Worm (Caenorhabditis elegans) whole organism, midembryonic: Measurements from ENCODE around the gene cbs-1.

Experiments used
- T22C8.4 ChIP-seq: fragments of 200-800 bp; sonication (Bioruptor generic); IDR thresholded peaks from 2 replicates; pipeline ENCODE4 v1.3.6; 2022; ENCODE audit warnings: missing genetic modification characterization, missing compliant biosample characterization
- cog-1 ChIP-seq: sonication (generic microtip); optimal IDR thresholded peaks from 2 replicates; lab custom pipeline; 2016; ENCODE audit warnings: missing genetic modification characterization, missing compliant biosample characterization
- flt-1 ChIP-seq: fragments of 200-800 bp; sonication (Bioruptor generic); IDR thresholded peaks from 2 replicates; pipeline ENCODE4 v1.3.6; 2022; ENCODE audit warnings: missing genetic modification characterization, missing compliant biosample characterization
- klf-2 ChIP-seq: fragments of 200-800 bp; sonication (Bioruptor generic); conservative IDR thresholded peaks from 2 replicates; pipeline ENCODE4 v1.3.6; 2022; ENCODE audit warnings: missing genetic modification reagents, missing genetic modification characterization, missing compliant biosample characterization
- med-1 ChIP-seq: sonication (generic microtip); optimal IDR thresholded peaks from 2 replicates; lab custom pipeline; 2017; ENCODE audit warnings: missing genetic modification characterization, mild to moderate bottlenecking, missing compliant biosample characterization, antibody characterized with exemption, missing genetic modification reagents; ENCODE audit not compliant: insufficient read depth
- ref-1 ChIP-seq: fragments of 200-800 bp; sonication (Bioruptor generic); conservative IDR thresholded peaks from 2 replicates; pipeline ENCODE4 v1.3.6; 2022; ENCODE audit warnings: missing genetic modification reagents, missing genetic modification characterization, missing compliant biosample characterization
- tab-1 ChIP-seq: fragments of 200-800 bp; sonication (Bioruptor generic); IDR thresholded peaks from 2 replicates; pipeline ENCODE4 v1.3.6; 2022; ENCODE audit warnings: missing genetic modification characterization, missing compliant biosample characterization
- ztf-23 ChIP-seq: fragments of 200-800 bp; sonication (Bioruptor generic); IDR thresholded peaks from 2 replicates; pipeline ENCODE4 v1.3.6; 2022; ENCODE audit warnings: missing genetic modification reagents, missing genetic modification characterization, missing compliant biosample characterization
- ztf-29 ChIP-seq: fragments of 200-800 bp; sonication (Bioruptor generic); IDR thresholded peaks from 2 replicates; pipeline ENCODE4 v1.3.6; 2022; ENCODE audit warnings: missing genetic modification reagents, missing genetic modification characterization, missing compliant biosample characterization

cbs-1 gene

DNA sequence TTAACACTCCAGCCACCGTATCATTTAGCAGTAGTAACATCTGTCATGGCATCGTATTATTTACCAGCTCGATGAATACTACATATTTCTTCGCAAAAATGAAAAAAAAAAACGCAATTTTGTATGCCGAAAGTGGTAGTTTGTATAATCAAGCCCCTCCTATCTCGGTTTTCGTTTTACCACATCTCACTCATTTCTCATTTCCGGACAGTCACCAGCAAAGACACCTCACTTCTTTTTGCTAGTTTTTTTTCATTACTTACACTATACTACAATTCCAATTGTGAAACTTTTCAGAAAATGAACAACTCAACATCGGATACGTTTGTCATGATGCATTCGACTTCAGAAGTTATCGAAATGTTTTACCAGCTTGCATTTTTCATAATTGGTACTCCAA lies 4.9 kb upstream of the cbs-1 start, which contains the start of gene gnrr-3:
TSS of gene gnrr-3 (plus strand) at position 301 of the 400 bp plus-strand sequence.
- TF ChIP-seq flt-1 (GFP tag; lab: Robert Waterston, UW) = no peak
- no peak for TF ChIP-seq ztf-29

DNA sequence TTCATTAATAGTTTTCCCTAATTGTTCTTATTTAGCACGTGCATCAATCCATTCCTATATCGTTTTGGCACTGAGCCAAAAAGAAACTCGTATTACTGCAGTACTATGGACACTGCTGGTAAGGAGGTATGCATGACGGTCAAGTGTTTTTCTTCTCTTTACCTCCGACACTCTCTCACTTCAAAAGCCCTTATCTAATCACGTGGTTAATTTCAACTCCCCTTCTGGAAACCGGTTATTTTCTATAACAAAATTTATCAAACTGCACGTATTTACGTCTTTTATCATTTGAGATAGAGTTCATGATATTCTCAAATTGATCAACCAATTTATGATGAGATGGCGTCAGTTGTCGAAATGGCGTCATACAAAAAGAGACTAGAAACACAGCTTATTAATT lies 2.5 kb upstream of the cbs-1 start:
- TF ChIP-seq ztf-23 (GFP tag; lab: Robert Waterston, UW) (no peak), ztf-29 (no peak), T22C8.4 (GFP tag; lab: Robert Waterston, UW) (no peak), klf-2 (no peak), tab-1 (GFP tag; lab: Robert Waterston, UW) (no peak), flt-1 (GFP tag; lab: Robert Waterston, UW) (no peak), med-1 (GFP tag; lab: Kevin White, UChicago) (no peak), ref-1 (no peak), cog-1 (no peak)

DNA sequence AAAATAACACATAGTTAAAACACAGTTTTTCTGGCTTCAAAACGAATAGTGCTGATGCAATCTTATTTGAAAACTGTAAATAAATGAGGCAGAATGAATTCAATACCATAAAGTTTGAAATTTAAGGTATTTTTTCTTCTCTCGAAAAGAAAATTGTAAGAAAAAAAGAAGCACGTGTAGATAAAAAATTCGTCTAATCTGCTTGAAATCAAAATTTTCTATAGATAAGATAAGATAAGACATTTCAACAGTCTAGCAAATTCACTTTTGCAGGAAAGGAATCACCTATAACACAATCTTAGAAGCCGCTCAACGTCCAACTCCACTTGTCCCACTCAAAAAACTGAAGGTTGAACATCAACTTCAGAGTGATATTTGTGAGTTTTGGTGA lies 330 bp downstream of the cbs-1 start:
- TF ChIP-seq ref-1 = no peak
- TF ChIP-seq tab-1 (GFP tag; lab: Robert Waterston, UW) = no peak
- TF ChIP-seq cog-1 = no peak
- TF ChIP-seq T22C8.4 (GFP tag; lab: Robert Waterston, UW) = no peak
- no peak for TF ChIP-seq med-1 (GFP tag; lab: Kevin White, UChicago)
- TF ChIP-seq ztf-23 (GFP tag; lab: Robert Waterston, UW) = no peak
- no peak for TF ChIP-seq flt-1 (GFP tag; lab: Robert Waterston, UW)
- TF ChIP-seq klf-2 = no peak
- no peak for TF ChIP-seq ztf-29

DNA sequence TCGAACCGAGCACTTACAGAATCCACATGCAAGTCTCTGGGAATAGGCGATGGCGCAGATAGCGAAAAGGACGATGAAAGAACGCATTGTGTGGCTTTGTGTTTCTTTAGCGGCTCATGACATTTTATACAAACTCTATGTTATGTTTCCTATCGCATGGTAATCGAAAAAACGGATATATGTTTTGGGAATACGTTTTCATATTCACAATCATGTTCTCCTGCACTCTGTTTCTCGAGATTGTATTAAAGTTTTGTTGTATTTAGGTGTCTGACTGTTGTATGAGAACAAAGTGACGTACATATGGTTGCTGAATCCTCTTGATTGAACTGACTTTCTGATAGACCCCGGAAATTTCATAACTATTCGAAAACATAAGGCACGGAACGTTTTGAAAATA lies 4.3 kb downstream of the cbs-1 start, which contains the start of gene ZC373.2:
TSS of gene ZC373.2 (minus strand) at position 101 of the 400 bp plus-strand sequence.
- TF ChIP-seq ztf-29 (no peak), ref-1 (no peak), med-1 (GFP tag; lab: Kevin White, UChicago) (no peak), flt-1 (GFP tag; lab: Robert Waterston, UW) (no peak), tab-1 (GFP tag; lab: Robert Waterston, UW) (no peak), ztf-23 (GFP tag; lab: Robert Waterston, UW) (no peak), T22C8.4 (GFP tag; lab: Robert Waterston, UW) (no peak), cog-1 (no peak), klf-2 (no peak)

DNA sequence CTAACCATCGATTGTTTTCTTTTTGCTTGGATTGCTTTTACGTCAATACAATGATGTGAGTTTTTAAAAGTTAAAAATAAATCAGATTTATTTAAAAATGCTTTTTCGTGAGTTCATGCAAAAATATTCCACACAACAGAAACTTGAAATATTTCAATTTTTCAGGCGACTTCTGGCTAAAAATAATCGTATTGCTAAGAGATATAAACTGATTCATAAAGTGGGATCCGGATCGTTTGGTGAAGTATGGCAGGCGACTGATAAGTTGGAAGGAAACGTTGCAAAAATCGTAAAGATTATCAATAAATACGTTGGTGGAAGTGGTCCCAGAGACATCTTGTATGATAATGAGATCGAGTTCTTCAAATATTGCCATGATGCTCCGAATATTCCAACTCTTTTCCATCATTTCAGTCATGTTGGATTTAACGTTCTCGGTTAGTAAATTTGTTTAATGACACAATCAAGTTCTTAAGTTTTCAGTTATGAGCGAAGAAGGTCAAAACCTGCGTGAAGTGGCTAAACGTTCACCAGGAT lies 6.5 kb downstream of the cbs-1 start, which contains the start of gene ZC373.3:
TSS of gene ZC373.3 (plus strand) at position 51 of the 537 bp plus-strand sequence.
- no peak for TF ChIP-seq tab-1 (GFP tag; lab: Robert Waterston, UW)
- TF ChIP-seq flt-1 (GFP tag; lab: Robert Waterston, UW) = no peak
- no peak for TF ChIP-seq T22C8.4 (GFP tag; lab: Robert Waterston, UW)

DNA sequence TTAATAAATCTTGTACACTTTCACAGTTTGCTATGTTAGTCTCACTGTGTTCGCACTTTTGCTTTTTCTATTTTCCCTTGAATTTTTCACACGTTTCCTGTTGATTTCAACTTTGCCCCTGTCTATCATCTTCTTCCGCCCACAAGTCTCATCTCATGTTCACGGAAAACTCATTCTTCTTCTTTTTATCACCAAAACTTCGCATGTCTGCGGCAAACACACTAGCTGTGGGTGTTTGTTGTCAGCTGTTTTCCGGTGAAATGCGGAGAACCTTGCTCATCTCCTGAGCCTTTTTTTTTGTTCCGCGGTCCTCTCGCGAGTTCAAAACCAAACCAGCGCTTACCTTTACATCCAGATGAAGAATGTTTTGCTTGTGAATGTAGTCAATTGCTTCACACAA lies 14.4 kb downstream of the cbs-1 start:
- TF ChIP-seq tab-1 (GFP tag; lab: Robert Waterston, UW) = no peak
- no peak for TF ChIP-seq klf-2
- TF ChIP-seq T22C8.4 (GFP tag; lab: Robert Waterston, UW) = no peak
- no peak for TF ChIP-seq ztf-23 (GFP tag; lab: Robert Waterston, UW)

DNA sequence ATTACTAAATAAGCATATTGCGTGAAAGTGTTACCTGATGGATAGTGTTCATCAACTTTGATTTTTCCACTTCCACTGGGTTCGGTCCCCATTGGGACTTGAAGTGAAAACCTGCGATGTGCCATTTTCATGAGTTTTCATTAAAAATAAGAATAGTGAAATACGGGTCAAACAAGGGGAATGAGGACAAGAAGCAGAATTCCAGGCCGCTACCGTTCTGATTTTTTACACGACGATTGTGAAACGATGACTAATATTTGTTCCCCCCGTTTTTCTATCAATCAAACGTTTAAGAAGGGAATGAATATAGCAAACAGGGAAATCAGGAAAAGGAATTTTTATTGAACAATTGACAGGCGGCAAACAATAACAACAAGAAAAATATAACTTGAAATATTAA lies 15.6 kb downstream of the cbs-1 start, which contains the start of gene mlck-1:
TSS of gene mlck-1 (minus strand) at position 101 of the 400 bp plus-strand sequence.
- TF ChIP-seq ztf-23 (GFP tag; lab: Robert Waterston, UW) = no peak
- TF ChIP-seq klf-2 = no peak
- TF ChIP-seq cog-1 = no peak
- no peak for TF ChIP-seq T22C8.4 (GFP tag; lab: Robert Waterston, UW)
- no peak for TF ChIP-seq ztf-29
- no peak for TF ChIP-seq med-1 (GFP tag; lab: Kevin White, UChicago)
- no peak for TF ChIP-seq tab-1 (GFP tag; lab: Robert Waterston, UW)
- TF ChIP-seq ref-1 = no peak
- TF ChIP-seq flt-1 (GFP tag; lab: Robert Waterston, UW) = no peak

DNA sequence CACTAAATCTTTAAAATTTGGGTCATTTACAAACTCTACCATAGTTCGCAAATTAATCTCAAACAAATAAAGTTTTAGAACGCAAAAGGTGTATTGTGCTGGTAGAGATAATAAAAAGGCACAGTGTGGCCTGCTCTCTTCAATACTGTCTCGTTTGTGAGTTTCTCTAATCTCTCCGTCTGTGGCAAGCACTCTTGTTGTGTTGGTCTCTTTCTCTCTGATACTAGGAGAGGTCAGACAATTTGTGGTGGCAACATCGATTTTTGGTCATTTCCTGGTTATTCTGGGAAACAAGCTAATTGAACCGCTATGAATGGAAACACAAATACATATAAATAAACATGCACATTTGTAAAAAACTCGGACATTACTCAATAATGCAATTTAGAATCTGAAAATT lies 20.2 kb downstream of the cbs-1 start, which contains the start of gene ZC373.5:
TSS of gene ZC373.5 (minus strand) at position 159 of the 400 bp plus-strand sequence.
- TF ChIP-seq tab-1 (GFP tag; lab: Robert Waterston, UW) (no peak), ztf-23 (GFP tag; lab: Robert Waterston, UW) (no peak), T22C8.4 (GFP tag; lab: Robert Waterston, UW) (no peak), ref-1 (no peak), klf-2 (no peak), flt-1 (GFP tag; lab: Robert Waterston, UW) (no peak), ztf-29 (no peak), med-1 (GFP tag; lab: Kevin White, UChicago) (no peak), cog-1 (no peak)

DNA sequence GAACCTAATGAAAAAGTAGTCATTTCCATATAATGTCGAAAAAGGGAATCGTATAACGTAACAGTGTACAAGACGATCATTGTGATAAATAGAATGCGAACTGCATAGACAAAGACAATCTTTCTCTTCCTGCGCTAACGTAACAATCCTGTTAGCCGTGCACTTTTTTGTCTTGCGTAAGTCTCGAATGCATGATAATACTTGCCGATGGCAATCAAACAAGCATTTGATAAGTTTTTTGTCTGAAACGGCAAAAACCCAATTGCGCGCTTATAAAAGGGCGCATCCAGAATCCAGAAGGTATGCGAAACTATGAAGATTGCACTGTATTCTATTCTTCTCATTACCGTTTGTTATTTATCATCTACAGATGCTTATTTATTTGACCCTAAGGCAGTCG lies 20.9 kb downstream of the cbs-1 start, which contains the start of gene dao-4:
TSS of gene dao-4 (plus strand) at position 301 of the 400 bp plus-strand sequence.
- no peak for TF ChIP-seq tab-1 (GFP tag; lab: Robert Waterston, UW)
- TF ChIP-seq flt-1 (GFP tag; lab: Robert Waterston, UW) = no peak
- no peak for TF ChIP-seq med-1 (GFP tag; lab: Kevin White, UChicago)
- TF ChIP-seq cog-1 = no peak

DNA sequence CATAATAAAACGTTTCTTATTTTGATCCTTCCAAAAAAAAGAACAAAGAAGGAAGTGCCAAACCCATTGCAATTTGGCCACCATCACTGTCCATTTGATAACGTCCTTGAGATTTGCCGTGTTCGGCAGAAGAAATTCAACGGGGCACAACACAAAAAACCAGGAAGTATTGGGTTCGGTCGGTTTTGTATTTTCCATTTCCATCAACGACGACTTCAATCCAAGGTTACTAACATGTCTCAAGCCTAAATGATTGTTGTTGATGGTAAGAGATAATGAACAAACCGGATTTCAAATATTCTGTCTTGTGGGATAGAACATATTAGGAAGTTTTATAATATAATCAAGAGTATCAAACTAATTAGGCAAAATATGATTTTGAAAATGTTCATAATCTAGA lies 22.3 kb downstream of the cbs-1 start:
- TF ChIP-seq ztf-29 = no peak
- TF ChIP-seq tab-1 (GFP tag; lab: Robert Waterston, UW) = no peak
- TF ChIP-seq med-1 (GFP tag; lab: Kevin White, UChicago) = no peak
- no peak for TF ChIP-seq ref-1
- no peak for TF ChIP-seq T22C8.4 (GFP tag; lab: Robert Waterston, UW)

DNA sequence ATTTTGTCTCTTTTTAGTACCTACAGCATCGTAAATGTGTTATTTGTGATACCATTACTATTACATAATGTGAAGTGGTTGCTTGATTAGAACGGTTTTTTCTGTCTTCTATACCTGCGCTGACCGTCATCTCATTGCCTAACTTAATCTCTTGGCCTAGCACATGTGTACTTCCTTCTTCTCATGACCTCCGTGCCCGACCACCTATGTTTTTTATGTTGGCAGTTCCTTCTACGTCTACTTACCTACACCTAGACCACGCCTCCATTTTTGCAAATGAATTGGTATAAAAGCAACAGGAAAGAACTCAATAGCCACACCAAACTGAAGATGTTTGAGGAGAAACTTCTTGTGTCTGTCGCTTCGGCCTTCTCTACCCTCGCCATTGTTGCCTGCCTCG lies 23.2 kb downstream of the cbs-1 start, which contains the start of gene col-176:
TSS of gene col-176 (plus strand) at position 301 of the 400 bp plus-strand sequence.
- TF ChIP-seq T22C8.4 (GFP tag; lab: Robert Waterston, UW) (no peak), ztf-23 (GFP tag; lab: Robert Waterston, UW) (no peak), klf-2 (no peak), cog-1 (no peak), med-1 (GFP tag; lab: Kevin White, UChicago) (no peak), ztf-29 (no peak), flt-1 (GFP tag; lab: Robert Waterston, UW) (no peak), tab-1 (GFP tag; lab: Robert Waterston, UW) (no peak), ref-1 (no peak)
